Fruit fly (Drosophila melanogaster) whole organism, prepupa: ENCODE measurements around the gene trol.
A peak's percentile ranks its signal among the peaks of the same experiment; 100 is the strongest.

ENCODE experiments used
- Blimp-1 ChIP-seq: fragments of 200-800 bp; sonication (Bioruptor generic); optimal IDR thresholded peaks from 3 replicates; lab custom pipeline; 2017; ENCODE audit warnings: missing biosample characterization, missing genetic modification characterization, mild to moderate bottlenecking, moderate library complexity, missing genetic modification reagents
- CG10631 ChIP-seq: fragments of 200-800 bp; sonication (Bioruptor generic); optimal IDR thresholded peaks from 2 replicates; lab custom pipeline; 2016; ENCODE audit warnings: missing biosample characterization, missing genetic modification characterization
- CG10669 ChIP-seq: fragments of 200-800 bp; sonication (Bioruptor generic); optimal IDR thresholded peaks from 3 replicates; lab custom pipeline; 2018; ENCODE audit warnings: missing biosample characterization, mild to moderate bottlenecking, missing genetic modification characterization, moderate library complexity
- CG11762 ChIP-seq: fragments of 200-800 bp; sonication (Bioruptor generic); optimal IDR thresholded peaks from 3 replicates; lab custom pipeline; 2016; ENCODE audit warnings: missing biosample characterization, missing genetic modification characterization; ENCODE audit not compliant: insufficient read depth
- CG11902 ChIP-seq: fragments of 200-800 bp; sonication (Bioruptor generic); optimal IDR thresholded peaks from 3 replicates; lab custom pipeline; 2016; ENCODE audit warnings: missing biosample characterization, missing genetic modification characterization
- CG15336 ChIP-seq: fragments of 200-800 bp; sonication (Bioruptor generic); IDR thresholded peaks from 2 replicates; pipeline ENCODE4 v1.3.6; 2022; ENCODE audit warnings: missing biosample characterization, missing genetic modification characterization
- CG16779 ChIP-seq: fragments of 200-800 bp; sonication (Bioruptor generic); optimal IDR thresholded peaks from 3 replicates; lab custom pipeline; 2017; ENCODE audit warnings: missing biosample characterization, mild to moderate bottlenecking, missing genetic modification characterization
- CG3032 ChIP-seq: fragments of 200-800 bp; optimal IDR thresholded peaks from 2 replicates; lab custom pipeline; 2019; ENCODE audit warnings: missing biosample characterization, mild to moderate bottlenecking, missing genetic modification characterization, moderate library complexity
- CG31627 ChIP-seq: fragments of 200-800 bp; sonication (Bioruptor generic); optimal IDR thresholded peaks from 3 replicates; lab custom pipeline; 2016; ENCODE audit warnings: missing biosample characterization, missing genetic modification characterization
- CG3919 ChIP-seq: fragments of 200-800 bp; sonication (Bioruptor generic); optimal IDR thresholded peaks from 3 replicates; lab custom pipeline; 2016; ENCODE audit warnings: missing biosample characterization, missing genetic modification characterization
- CG4318 ChIP-seq: fragments of 200-800 bp; sonication (Bioruptor generic); optimal IDR thresholded peaks from 3 replicates; lab custom pipeline; 2017; ENCODE audit warnings: missing biosample characterization, mild to moderate bottlenecking, missing genetic modification characterization
- CG6163 ChIP-seq: fragments of 200-800 bp; sonication (Bioruptor generic); IDR thresholded peaks from 3 replicates; pipeline ENCODE4 v1.3.6; 2022; ENCODE audit warnings: missing biosample characterization, missing genetic modification characterization
- CG6276 ChIP-seq: fragments of 200-800 bp; sonication (Bioruptor generic); optimal IDR thresholded peaks from 2 replicates; lab custom pipeline; 2017; ENCODE audit warnings: missing biosample characterization, mild to moderate bottlenecking, missing genetic modification characterization
- CG6792 ChIP-seq: fragments of 200-800 bp; sonication (Bioruptor generic); optimal IDR thresholded peaks from 3 replicates; lab custom pipeline; 2016; ENCODE audit warnings: missing biosample characterization, missing genetic modification characterization
- CG6808 ChIP-seq: fragments of 200-800 bp; sonication (Bioruptor generic); optimal IDR thresholded peaks from 3 replicates; lab custom pipeline; 2017; ENCODE audit warnings: missing biosample characterization, missing genetic modification characterization, mild to moderate bottlenecking, moderate library complexity, missing genetic modification reagents
- CG6854 ChIP-seq: fragments of 200-800 bp; sonication (Bioruptor generic); optimal IDR thresholded peaks from 2 replicates; lab custom pipeline; 2017; ENCODE audit warnings: missing biosample characterization, mild to moderate bottlenecking, missing genetic modification characterization
- CG8119 ChIP-seq: fragments of 200-800 bp; sonication (Bioruptor generic); IDR thresholded peaks from 3 replicates; pipeline ENCODE4 v1.3.6; 2022; ENCODE audit warnings: missing biosample characterization, missing genetic modification characterization
- CG8319 ChIP-seq: fragments of 200-800 bp; sonication (Bioruptor generic); optimal IDR thresholded peaks from 3 replicates; lab custom pipeline; 2016; ENCODE audit warnings: missing biosample characterization, missing genetic modification characterization
- CG8632 ChIP-seq: fragments of 200-800 bp; sonication (Bioruptor generic); optimal IDR thresholded peaks from 3 replicates; lab custom pipeline; 2016; ENCODE audit warnings: missing biosample characterization, missing genetic modification characterization
- CG9139 ChIP-seq: fragments of 200-800 bp; sonication (Bioruptor generic); optimal IDR thresholded peaks from 3 replicates; lab custom pipeline; 2017; ENCODE audit warnings: missing biosample characterization, mild to moderate bottlenecking, missing genetic modification characterization
- Eip75B ChIP-seq: fragments of 200-800 bp; sonication (Bioruptor generic); optimal IDR thresholded peaks from 3 replicates; lab custom pipeline; 2016; ENCODE audit warnings: missing biosample characterization, missing genetic modification characterization
- Eip78C ChIP-seq: fragments of 200-800 bp; sonication (Bioruptor generic); peaks from one replicate; lab custom pipeline; 2016; ENCODE audit warnings: missing biosample characterization, missing genetic modification characterization
- Eip93F ChIP-seq: fragments of 200-800 bp; sonication (Bioruptor generic); optimal IDR thresholded peaks from 2 replicates; lab custom pipeline; 2016; ENCODE audit warnings: missing biosample characterization, mild to moderate bottlenecking, missing genetic modification characterization
- Ets96B ChIP-seq: fragments of 200-800 bp; optimal IDR thresholded peaks from 2 replicates; lab custom pipeline; 2019; ENCODE audit warnings: missing biosample characterization, mild to moderate bottlenecking, missing genetic modification characterization, moderate library complexity
- Gug ChIP-seq: fragments of 200-800 bp; sonication (Bioruptor generic); IDR thresholded peaks from 2 replicates; pipeline ENCODE4 v1.3.6; 2022; ENCODE audit warnings: missing biosample characterization, missing genetic modification characterization
- Hr39 ChIP-seq: fragments of 200-800 bp; sonication (Bioruptor generic); optimal IDR thresholded peaks from 2 replicates; lab custom pipeline; 2016; ENCODE audit warnings: missing biosample characterization, missing genetic modification characterization
- Hr4 ChIP-seq: fragments of 200-800 bp; sonication (Bioruptor generic); optimal IDR thresholded peaks from 3 replicates; lab custom pipeline; 2016; ENCODE audit warnings: missing biosample characterization, missing genetic modification characterization
- Lpt ChIP-seq: fragments of 200-800 bp; sonication (Bioruptor generic); optimal IDR thresholded peaks from 3 replicates; lab custom pipeline; 2016; ENCODE audit warnings: missing biosample characterization, missing genetic modification characterization
- Met ChIP-seq: fragments of 200-800 bp; sonication (Bioruptor generic); optimal IDR thresholded peaks from 3 replicates; lab custom pipeline; 2016; ENCODE audit warnings: missing biosample characterization, missing genetic modification characterization
- OdsH ChIP-seq: fragments of 200-800 bp; sonication (Bioruptor generic); optimal IDR thresholded peaks from 3 replicates; lab custom pipeline; 2016; ENCODE audit warnings: missing biosample characterization, missing genetic modification characterization
- Sox102F ChIP-seq: fragments of 200-800 bp; sonication (Bioruptor generic); optimal IDR thresholded peaks from 2 replicates; lab custom pipeline; 2016; ENCODE audit warnings: missing biosample characterization, mild to moderate bottlenecking, missing genetic modification characterization
- Sox14 ChIP-seq: fragments of 200-800 bp; sonication (Bioruptor generic); optimal IDR thresholded peaks from 3 replicates; lab custom pipeline; 2016; ENCODE audit warnings: missing biosample characterization, missing genetic modification characterization
- Sox15 ChIP-seq: fragments of 200-800 bp; sonication (Bioruptor generic); optimal IDR thresholded peaks from 3 replicates; lab custom pipeline; 2016; ENCODE audit warnings: missing biosample characterization, missing genetic modification characterization
- achi ChIP-seq: fragments of 200-800 bp; sonication (Bioruptor generic); optimal IDR thresholded peaks from 3 replicates; lab custom pipeline; 2016; ENCODE audit warnings: missing biosample characterization, missing genetic modification characterization
- acj6 ChIP-seq: fragments of 200-800 bp; sonication (Bioruptor generic); optimal IDR thresholded peaks from 3 replicates; lab custom pipeline; 2016; ENCODE audit warnings: missing biosample characterization, missing genetic modification characterization
- cyc ChIP-seq: fragments of 200-800 bp; sonication (Bioruptor generic); optimal IDR thresholded peaks from 3 replicates; lab custom pipeline; 2016; ENCODE audit warnings: missing biosample characterization, missing genetic modification characterization
- dac ChIP-seq: fragments of 200-800 bp; sonication (Bioruptor generic); optimal IDR thresholded peaks from 2 replicates; lab custom pipeline; 2017; ENCODE audit warnings: missing biosample characterization, mild to moderate bottlenecking, missing genetic modification characterization
- dsx ChIP-seq: fragments of 200-800 bp; optimal IDR thresholded peaks from 3 replicates; lab custom pipeline; 2019; ENCODE audit warnings: missing biosample characterization, mild to moderate bottlenecking, missing genetic modification characterization, moderate library complexity; ENCODE audit not compliant: poor library complexity, severe bottlenecking
- eg ChIP-seq: fragments of 200-800 bp; sonication (Bioruptor generic); IDR thresholded peaks from 3 replicates; pipeline ENCODE4 v1.3.6; 2022; ENCODE audit warnings: missing biosample characterization, missing genetic modification characterization
- esn ChIP-seq: fragments of 200-800 bp; sonication (Bioruptor generic); optimal IDR thresholded peaks from 2 replicates; lab custom pipeline; 2016; ENCODE audit warnings: missing biosample characterization, mild to moderate bottlenecking, missing genetic modification characterization, moderate library complexity
- fd59A ChIP-seq: fragments of 200-800 bp; sonication (Bioruptor generic); optimal IDR thresholded peaks from 2 replicates; lab custom pipeline; 2017; ENCODE audit warnings: missing biosample characterization, mild to moderate bottlenecking, missing genetic modification characterization, missing genetic modification reagents
- fkh ChIP-seq: fragments of 200-800 bp; sonication (Bioruptor generic); optimal IDR thresholded peaks from 3 replicates; lab custom pipeline; 2017; ENCODE audit warnings: missing biosample characterization, mild to moderate bottlenecking, missing genetic modification characterization, moderate library complexity
- lz ChIP-seq: fragments of 200-800 bp; sonication (Bioruptor generic); optimal IDR thresholded peaks from 3 replicates; lab custom pipeline; 2016; ENCODE audit warnings: missing biosample characterization, missing genetic modification characterization
- net ChIP-seq: fragments of 200-800 bp; sonication (Bioruptor generic); optimal IDR thresholded peaks from 3 replicates; lab custom pipeline; 2016; ENCODE audit warnings: missing biosample characterization, missing genetic modification characterization
- pdm3 ChIP-seq: fragments of 200-800 bp; sonication (Bioruptor generic); optimal IDR thresholded peaks from 3 replicates; lab custom pipeline; 2016; ENCODE audit warnings: missing biosample characterization, missing genetic modification characterization
- spab ChIP-seq: fragments of 200-800 bp; sonication (Bioruptor generic); optimal IDR thresholded peaks from 2 replicates; lab custom pipeline; 2017; ENCODE audit warnings: missing biosample characterization, mild to moderate bottlenecking, missing genetic modification characterization, missing genetic modification reagents
- ss ChIP-seq, 2 experiments: fragments of 200-800 bp; sonication (Bioruptor generic); optimal IDR thresholded peaks; 2 replicates in 1 of 2; 3 replicates in 1 of 2; lab custom pipeline; 2017 to 2018; ENCODE audit warnings: mild to moderate bottlenecking in 2 of 2, missing biosample characterization in 2 of 2, missing genetic modification characterization in 2 of 2, moderate library complexity in 1 of 2
- svp ChIP-seq: fragments of 200-800 bp; sonication (Bioruptor generic); peaks from one replicate; lab custom pipeline; 2016; ENCODE audit warnings: missing biosample characterization, missing genetic modification characterization
- topi ChIP-seq: fragments of 200-800 bp; sonication (Bioruptor generic); optimal IDR thresholded peaks from 3 replicates; lab custom pipeline; 2016; ENCODE audit warnings: missing biosample characterization, missing genetic modification characterization
- vri ChIP-seq: fragments of 200-800 bp; sonication (Bioruptor generic); optimal IDR thresholded peaks from 3 replicates; lab custom pipeline; 2016; ENCODE audit warnings: missing biosample characterization, mild to moderate bottlenecking, missing genetic modification characterization

Gene trol

dm6 chrX:2455337-2456246 lies 89.6 kb downstream of the trol start:
- TF ChIP-seq Met (GFP tag; lab: Kevin White, UChicago) (peak; percentile 69), cyc (GFP tag; lab: Kevin White, UChicago) (peak; percentile 52), Sox102F (GFP tag; lab: Kevin White, UChicago) (peak; percentile 57), CG6854 (no peak), spab (peak; percentile 35), CG6163 (GFP tag; lab: Robert Waterston, UW) (0 out of 3 replicates have a peak, but pooled peaks have one; percentile 29), CG11902 (GFP tag; lab: Kevin White, UChicago) (peak; percentile 38), dac (no peak), Hr39 (GFP tag; lab: Kevin White, UChicago) (peak; percentile 61), CG4318 (GFP tag; lab: Kevin White, UChicago) (peak; percentile 12), CG8319 (GFP tag; lab: Kevin White, UChicago) (no peak), esn (GFP tag; lab: Kevin White, UChicago) (peak; percentile 69), topi (peak; percentile 55), Eip78C (GFP tag; lab: Kevin White, UChicago) (peak; percentile 80), Eip93F (GFP tag; lab: Kevin White, UChicago) (no peak), CG8119 (GFP tag; lab: Robert Waterston, UW) (peak; percentile 42; the same call in 2 of the 3 replicates), Lpt (GFP tag; lab: Kevin White, UChicago) (peak; percentile 1), CG6276 (GFP tag; lab: Kevin White, UChicago) (no peak), OdsH (GFP tag; lab: Kevin White, UChicago) (peak; percentile 62), Eip75B (GFP tag; lab: Kevin White, UChicago) (peak; percentile 57), Gug (no peak), CG11762 (GFP tag; lab: Kevin White, UChicago) (no peak), CG31627 (GFP tag; lab: Kevin White, UChicago) (peak; percentile 60), CG16779 (tag; lab: Kevin White, UChicago) (no peak), achi (GFP tag; lab: Kevin White, UChicago) (peak; percentile 72), CG6808 (GFP tag; lab: Kevin White, UChicago) (peak; percentile 55), dsx (peak; percentile 22), vri (GFP tag; lab: Kevin White, UChicago) (peak; percentile 23), CG3919 (GFP tag; lab: Kevin White, UChicago) (peak; percentile 70), CG6792 (GFP tag; lab: Kevin White, UChicago) (peak; percentile 60), CG10631 (peak; percentile 70), Sox14 (peak; percentile 72), CG8632 (GFP tag; lab: Kevin White, UChicago) (peak; percentile 53), Ets96B (tag; lab: Kevin White, UChicago) (peak; percentile 15), CG15336 (peak; percentile 22; the same call in 1 of the 2 replicates), Blimp-1 (GFP tag; lab: Kevin White, UChicago) (no peak), net (peak; percentile 16), svp (GFP tag; lab: Kevin White, UChicago) (peak; percentile 82), fkh (no peak), CG10669 (GFP tag; lab: Kevin White, UChicago) (peak; percentile 43), CG9139 (GFP tag; lab: Kevin White, UChicago) (no peak), ss (GFP tag; optimal IDR thresholded peaks at IDR 0.05; lab: Kevin White, UChicago) (peak in 1 of 2 experiments; percentile 14), Sox15 (GFP tag; lab: Kevin White, UChicago) (no peak), fd59A (GFP tag; lab: Kevin White, UChicago) (peak; percentile 52), Hr4 (GFP tag; lab: Kevin White, UChicago) (no peak), acj6 (GFP tag; lab: Kevin White, UChicago) (peak; percentile 62), pdm3 (GFP tag; lab: Kevin White, UChicago) (peak; percentile 71), CG3032 (tag; lab: Kevin White, UChicago) (peak; percentile 35), lz (GFP tag; lab: Kevin White, UChicago) (peak; percentile 62), eg (no peak)
